Worm (Caenorhabditis elegans) whole organism, L2 larva: ENCODE measurements around the gene C33F10.11.

Experiments used
- C34F6.9 ChIP-seq: fragments of 150-350 bp; optimal IDR thresholded peaks from 2 replicates; lab custom pipeline; 2014; ENCODE audit warnings: missing biosample characterization, missing genetic modification characterization
- F13H6.1 ChIP-seq: sonication (generic microtip); optimal IDR thresholded peaks from 2 replicates; lab custom pipeline; 2016; ENCODE audit warnings: missing genetic modification characterization, missing compliant biosample characterization
- Y55F3AM.14 ChIP-seq: fragments of 200-800 bp; sonication (Bioruptor generic); optimal IDR thresholded peaks from 2 replicates; lab custom pipeline; 2018; ENCODE audit warnings: mild to moderate bottlenecking, missing genetic modification characterization, missing compliant biosample characterization
- alr-1 ChIP-seq: fragments of 150-350 bp; optimal IDR thresholded peaks from 2 replicates; lab custom pipeline; 2014; ENCODE audit warnings: missing biosample characterization, missing genetic modification characterization
- blmp-1 ChIP-seq: sonication (generic microtip); optimal IDR thresholded peaks from 2 replicates; lab custom pipeline; 2017; ENCODE audit warnings: missing genetic modification characterization, mild to moderate bottlenecking, missing compliant biosample characterization, antibody characterized with exemption, moderate library complexity; ENCODE audit not compliant: insufficient read depth
- ceh-16 ChIP-seq: fragments of 150-350 bp; optimal IDR thresholded peaks from 2 replicates; lab custom pipeline; 2014; ENCODE audit warnings: missing biosample characterization, missing genetic modification characterization
- crh-2 ChIP-seq: sonication (generic microtip); optimal IDR thresholded peaks from 2 replicates; lab custom pipeline; 2017; ENCODE audit warnings: missing biosample characterization, missing genetic modification characterization
- dmd-4 ChIP-seq: sonication (generic microtip); optimal IDR thresholded peaks from 2 replicates; lab custom pipeline; 2017; ENCODE audit warnings: missing biosample characterization, missing genetic modification characterization
- elt-1 ChIP-seq: fragments of 150-350 bp; optimal IDR thresholded peaks from 2 replicates; lab custom pipeline; 2014; ENCODE audit warnings: missing biosample characterization, missing genetic modification characterization
- elt-3 ChIP-seq: sonication (generic microtip); optimal IDR thresholded peaks from 2 replicates; lab custom pipeline; 2017; ENCODE audit warnings: missing biosample characterization, missing genetic modification characterization
- fos-1 ChIP-seq: fragments of 150-350 bp; optimal IDR thresholded peaks from 2 replicates; lab custom pipeline; 2014; ENCODE audit warnings: missing biosample characterization, missing genetic modification characterization
- lin-11 ChIP-seq: fragments of 150-350 bp; sonication (generic microtip); optimal IDR thresholded peaks from 2 replicates; lab custom pipeline; 2014; ENCODE audit warnings: missing biosample characterization, missing genetic modification characterization, inconsistent platforms, mixed read lengths
- lsy-2 ChIP-seq, 2 experiments: fragments of 150-350 bp in 1 of 2; sonication (generic microtip) in 1 of 2; optimal IDR thresholded peaks; 2 replicates each; lab custom pipeline; 2014 to 2017; ENCODE audit warnings: missing biosample characterization in 2 of 2, missing genetic modification characterization in 2 of 2
- mab-5 ChIP-seq: fragments of 150-350 bp; optimal IDR thresholded peaks from 2 replicates; lab custom pipeline; 2014; ENCODE audit warnings: missing biosample characterization, missing genetic modification characterization
- mbf-1 ChIP-seq: sonication (generic microtip); optimal IDR thresholded peaks from 2 replicates; lab custom pipeline; 2017; ENCODE audit warnings: missing biosample characterization, missing genetic modification characterization
- mdl-1 ChIP-seq, 2 experiments: fragments of 150-350 bp in 1 of 2; sonication (generic microtip) in 1 of 2; optimal IDR thresholded peaks; 2 replicates each; lab custom pipeline; 2017; ENCODE audit warnings: missing biosample characterization in 2 of 2, missing genetic modification characterization in 2 of 2
- nhr-10 ChIP-seq: sonication (generic microtip); optimal IDR thresholded peaks from 2 replicates; lab custom pipeline; 2017; ENCODE audit warnings: missing biosample characterization, missing genetic modification characterization
- nhr-11 ChIP-seq: fragments of 150-350 bp; optimal IDR thresholded peaks from 2 replicates; lab custom pipeline; 2014; ENCODE audit warnings: missing biosample characterization, missing genetic modification characterization
- nhr-12 ChIP-seq: fragments of 150-350 bp; optimal IDR thresholded peaks from 2 replicates; lab custom pipeline; 2014; ENCODE audit warnings: missing biosample characterization, missing genetic modification characterization
- nhr-129 ChIP-seq: fragments of 150-350 bp; optimal IDR thresholded peaks from 2 replicates; lab custom pipeline; 2014; ENCODE audit warnings: missing biosample characterization, missing genetic modification characterization
- nhr-23 ChIP-seq: fragments of 150-350 bp; optimal IDR thresholded peaks from 2 replicates; lab custom pipeline; 2014; ENCODE audit warnings: missing biosample characterization, missing genetic modification reagents, missing genetic modification characterization
- nhr-237 ChIP-seq: fragments of 150-350 bp; optimal IDR thresholded peaks from 2 replicates; lab custom pipeline; 2014; ENCODE audit warnings: missing biosample characterization, missing genetic modification characterization
- nhr-25 ChIP-seq: fragments of 150-350 bp; sonication (generic microtip); optimal IDR thresholded peaks from 3 replicates; lab custom pipeline; 2014; ENCODE audit warnings: missing biosample characterization, missing genetic modification characterization
- nhr-77 ChIP-seq: fragments of 150-350 bp; optimal IDR thresholded peaks from 2 replicates; lab custom pipeline; 2014; ENCODE audit warnings: missing biosample characterization, missing genetic modification characterization
- sem-4 ChIP-seq: fragments of 150-350 bp; optimal IDR thresholded peaks from 2 replicates; lab custom pipeline; 2014; ENCODE audit warnings: missing biosample characterization, missing genetic modification reagents, missing genetic modification characterization
- sma-3 ChIP-seq: sonication (generic microtip); optimal IDR thresholded peaks from 2 replicates; lab custom pipeline; 2016; ENCODE audit warnings: missing genetic modification reagents, missing genetic modification characterization, missing compliant biosample characterization
- sma-9 ChIP-seq, 2 experiments: fragments of 150-350 bp in 1 of 2; sonication (generic microtip) in 1 of 2; optimal IDR thresholded peaks; 2 replicates each; lab custom pipeline; 2014 to 2016; ENCODE audit warnings: missing genetic modification characterization in 2 of 2, mild to moderate bottlenecking in 1 of 2, missing biosample characterization in 1 of 2, missing compliant biosample characterization in 1 of 2, missing genetic modification reagents in 1 of 2, moderate library complexity in 1 of 2
- snpc-4 ChIP-seq: fragments of 150-350 bp; optimal IDR thresholded peaks from 2 replicates; lab custom pipeline; 2014; ENCODE audit warnings: missing biosample characterization, missing genetic modification characterization
- unc-39 ChIP-seq: fragments of 150-350 bp; optimal IDR thresholded peaks from 2 replicates; lab custom pipeline; 2014; ENCODE audit warnings: missing biosample characterization, missing genetic modification characterization
- unc-55 ChIP-seq: fragments of 150-350 bp; sonication (generic microtip); optimal IDR thresholded peaks from 3 replicates; lab custom pipeline; 2014; ENCODE audit warnings: missing biosample characterization, missing genetic modification reagents, missing genetic modification characterization
- unc-62 ChIP-seq: fragments of 150-350 bp; optimal IDR thresholded peaks from 2 replicates; lab custom pipeline; 2014; ENCODE audit warnings: missing biosample characterization, missing genetic modification reagents, missing genetic modification characterization
- zag-1 ChIP-seq: fragments of 150-350 bp; optimal IDR thresholded peaks from 2 replicates; lab custom pipeline; 2014; ENCODE audit warnings: missing biosample characterization, missing genetic modification characterization
- ztf-1 ChIP-seq: fragments of 200-800 bp; sonication (Bioruptor generic); conservative IDR thresholded peaks from 2 replicates; pipeline ENCODE4 v1.3.6; 2022; ENCODE audit warnings: missing genetic modification characterization, missing compliant biosample characterization
- ztf-11 ChIP-seq: sonication (generic microtip); optimal IDR thresholded peaks from 2 replicates; lab custom pipeline; 2017; ENCODE audit warnings: missing biosample characterization, missing genetic modification characterization
- ztf-4 ChIP-seq: fragments of 150-350 bp; optimal IDR thresholded peaks from 2 replicates; lab custom pipeline; 2014; ENCODE audit warnings: missing biosample characterization, missing genetic modification characterization

Gene C33F10.11

DNA sequence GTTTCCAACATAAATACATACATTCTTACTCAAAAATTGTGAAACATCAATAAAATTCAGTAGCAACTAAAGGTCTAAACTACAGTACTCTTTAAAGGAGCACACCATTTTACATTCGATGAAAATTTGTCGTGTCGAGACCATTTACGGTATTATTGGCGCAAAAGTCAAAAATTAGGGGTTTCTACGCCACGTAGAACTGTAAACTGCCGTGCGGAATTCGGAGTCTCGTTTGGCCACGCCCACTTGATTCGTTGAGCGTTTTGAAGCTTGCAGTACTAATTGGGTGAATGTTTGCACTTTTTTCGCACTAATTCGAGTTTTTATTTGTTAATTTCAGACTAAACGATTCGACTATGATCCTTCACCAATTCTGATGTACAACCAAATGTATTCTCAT is 44.0 kb downstream of the C33F10.11 start:
- TF ChIP-seq lsy-2 (tag; optimal IDR thresholded peaks at IDR 0.05; lab: Kevin White, UChicago): no peak
- no peak for TF ChIP-seq ztf-4 (tag; lab: Kevin White, UChicago)
- no peak for TF ChIP-seq nhr-237 (tag; lab: Kevin White, UChicago)
- no peak for TF ChIP-seq elt-1 (tag; lab: Kevin White, UChicago)
- no peak for TF ChIP-seq blmp-1 (tag; lab: Kevin White, UChicago)
- no peak for TF ChIP-seq C34F6.9 (tag; lab: Kevin White, UChicago)
- no peak for TF ChIP-seq mab-5
- no peak for TF ChIP-seq F13H6.1 (tag; lab: Kevin White, UChicago)

- TF ChIP-seq dmd-4: no peak
- no peak for TF ChIP-seq nhr-10 (tag; lab: Kevin White, UChicago)
- no peak for TF ChIP-seq F13H6.1 (tag; lab: Kevin White, UChicago)
- TF ChIP-seq nhr-12 (tag; lab: Kevin White, UChicago): no peak
- no peak for TF ChIP-seq C34F6.9 (tag; lab: Kevin White, UChicago)
These were observed 44.8 kb downstream of the C33F10.11 start, which contains the start of gene F26G1.15 for ce11 chrII:4789835-4790343. TSS of gene F26G1.15 (plus strand) at chrII:4790293.

DNA sequence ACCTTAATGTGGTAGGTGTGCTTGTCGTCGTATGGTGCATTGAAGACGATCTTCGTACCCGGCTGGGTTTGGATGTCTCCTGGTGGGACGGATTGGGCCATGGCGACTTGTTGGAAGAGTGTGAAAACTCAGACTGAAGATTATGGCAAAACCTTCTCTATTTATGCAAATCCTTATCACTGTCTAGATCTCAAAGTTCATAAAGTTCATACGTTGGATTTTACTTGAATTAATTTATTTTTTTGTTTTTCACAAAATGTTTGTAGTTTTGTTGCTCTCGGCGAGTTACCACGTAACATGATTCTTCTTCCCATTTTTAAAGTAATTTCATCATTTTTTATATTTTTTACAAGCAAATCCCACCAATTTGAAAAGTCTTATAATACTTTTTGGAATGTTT is 48.5 kb downstream of the C33F10.11 start, which contains the start of gene msp-3:
Gene msp-3 (minus strand): TSS at position 101 of the 400 bp plus-strand sequence.
- TF ChIP-seq sma-9 (GFP tag; optimal IDR thresholded peaks at IDR 0.05; lab: Kevin White, UChicago) (no peak), sma-9 (tag; optimal IDR thresholded peaks at IDR 0.05; lab: Kevin White, UChicago) (no peak), mbf-1 (tag; lab: Kevin White, UChicago) (no peak), lsy-2 (tag; optimal IDR thresholded peaks at IDR 0.05; lab: Kevin White, UChicago) (no peak), ceh-16 (tag; lab: Kevin White, UChicago) (no peak), elt-3 (tag; lab: Kevin White, UChicago) (no peak), lin-11 (tag; lab: Kevin White, UChicago) (no peak), C34F6.9 (tag; lab: Kevin White, UChicago) (no peak), fos-1 (tag; lab: Kevin White, UChicago) (no peak), unc-39 (tag; lab: Kevin White, UChicago) (no peak), Y55F3AM.14 (no peak), elt-1 (tag; lab: Kevin White, UChicago) (no peak), nhr-23 (tag; lab: Kevin White, UChicago) (no peak), zag-1 (tag; lab: Kevin White, UChicago) (no peak), unc-55 (GFP tag; lab: Kevin White, UChicago) (no peak), nhr-11 (tag; lab: Kevin White, UChicago) (no peak), ztf-11 (no peak)

ce11 chrII:4784436-4784835 is 50.2 kb downstream of the C33F10.11 start, which contains the start of gene nep-12:
TSS of gene nep-12 (minus strand) at chrII:4784536.
- TF ChIP-seq Y55F3AM.14: no peak
- TF ChIP-seq snpc-4 (tag; lab: Kevin White, UChicago): no peak
- TF ChIP-seq nhr-129: no peak
- no peak for TF ChIP-seq C34F6.9 (tag; lab: Kevin White, UChicago)
- TF ChIP-seq unc-62 (GFP tag; lab: Kevin White, UChicago): no peak
- TF ChIP-seq ztf-11: no peak
- TF ChIP-seq nhr-237 (tag; lab: Kevin White, UChicago): no peak
- TF ChIP-seq F13H6.1 (tag; lab: Kevin White, UChicago): no peak
- no peak for TF ChIP-seq nhr-25 (tag; lab: Kevin White, UChicago)
- no peak for TF ChIP-seq sma-3 (GFP tag; lab: Kevin White, UChicago)
- no peak for TF ChIP-seq nhr-23 (tag; lab: Kevin White, UChicago)
- no peak for TF ChIP-seq nhr-77
- TF ChIP-seq sem-4: no peak
- TF ChIP-seq fos-1 (tag; lab: Kevin White, UChicago): no peak
- TF ChIP-seq alr-1 (tag; lab: Kevin White, UChicago): no peak
- no peak for TF ChIP-seq nhr-10 (tag; lab: Kevin White, UChicago)
- no peak for TF ChIP-seq ztf-1 (GFP tag; lab: Robert Waterston, UW)
- TF ChIP-seq crh-2 (tag; lab: Kevin White, UChicago): no peak
- TF ChIP-seq blmp-1 (tag; lab: Kevin White, UChicago): no peak
- no peak for TF ChIP-seq mdl-1 (tag; optimal IDR thresholded peaks at IDR 0.05; lab: Kevin White, UChicago)
